Fruit fly (Drosophila melanogaster): Measurements from ENCODE around the gene CG43155.

CG43155 gene

dm6 chrX:11453638-11454037 lies 5.9 kb upstream of the CG43155 start:
- TF ChIP-seq sens (GFP tag) (peak; percentile 50), CG2712 (tag; optimal IDR thresholded peaks at IDR 0.05) (peak; percentile 3), CG4360 (GFP tag; IDR thresholded peaks at IDR 0.05) (peak; percentile 60), CG17385 (GFP tag; optimal IDR thresholded peaks at IDR 0.05) (peak; percentile 80), crol (GFP tag; IDR thresholded peaks at IDR 0.05) (peak; percentile 72), CG4282 (GFP tag; optimal IDR thresholded peaks at IDR 0.05) (no peak), Oli (tag; optimal IDR thresholded peaks at IDR 0.05) (no peak), Aef1 (GFP tag; IDR thresholded peaks at IDR 0.05) (0 out of 3 replicates have a peak, but pooled peaks have one; percentile 16)

DNA sequence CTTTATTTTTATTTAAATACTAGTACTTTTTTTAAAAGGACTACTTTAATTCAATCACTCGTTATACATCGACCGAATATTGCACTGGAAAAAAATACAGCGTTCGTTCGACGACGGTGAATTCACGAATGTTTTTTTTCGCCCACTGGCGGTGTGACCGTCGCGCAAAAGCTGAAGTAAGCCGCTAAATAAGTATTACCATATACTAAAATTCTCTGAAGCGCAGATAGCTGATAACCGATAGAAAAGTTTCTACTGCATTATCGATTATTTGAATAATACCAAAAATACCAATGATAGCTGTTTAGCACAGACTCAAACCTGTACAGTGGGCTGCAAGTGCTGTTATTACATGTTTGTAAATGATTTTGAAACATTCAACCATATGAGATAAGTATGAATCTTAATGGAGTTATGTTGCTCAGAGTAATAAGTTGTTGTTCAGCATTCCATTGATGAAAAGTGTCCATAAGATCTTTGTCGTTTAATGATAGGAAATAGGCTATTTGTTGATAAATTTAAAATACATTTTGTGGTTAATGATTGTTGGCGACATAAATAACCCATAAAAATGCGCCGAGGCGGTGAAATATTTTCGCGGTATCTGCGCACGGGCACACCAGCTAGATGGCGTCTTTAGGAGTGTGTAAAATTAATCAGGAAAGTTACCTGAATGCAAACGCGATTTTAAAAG lies 5.2 kb upstream of the CG43155 start, which contains the start of the genes Evi5 and HP5:
TSS of gene Evi5 (minus strand) at position 198 of the 694 bp plus-strand sequence.
TSS of gene HP5 (plus strand) at position 598 of the 694 bp plus-strand sequence.
- TF ChIP-seq Abd-B (GFP tag; optimal IDR thresholded peaks at IDR 0.05), result peak; percentile 91
- peak; percentile 56 for TF ChIP-seq CG1233 (GFP tag; optimal IDR thresholded peaks at IDR 0.05)
- no peak for TF ChIP-seq tup (GFP tag; optimal IDR thresholded peaks at IDR 0.05)
- TF ChIP-seq CG8281 (tag; optimal IDR thresholded peaks at IDR 0.05), result peak; percentile 9
- no peak for TF ChIP-seq zen2 (GFP tag; IDR thresholded peaks at IDR 0.05; ENCODE audit: partially characterized antibody)
- no peak for TF ChIP-seq CG31388 (GFP tag; optimal IDR thresholded peaks at IDR 0.05)
- TF ChIP-seq p53 (GFP tag; optimal IDR thresholded peaks at IDR 0.05), result no peak
- peak; percentile 28 for TF ChIP-seq dm (GFP tag; optimal IDR thresholded peaks at IDR 0.05)
- no peak for TF ChIP-seq CG6683 (GFP tag; optimal IDR thresholded peaks at IDR 0.05)
- TF ChIP-seq Hr3 (GFP tag; optimal IDR thresholded peaks at IDR 0.05), result peak; percentile 26
- TF ChIP-seq repo (GFP tag; optimal IDR thresholded peaks at IDR 0.05), result no peak
- TF ChIP-seq CG1832 (GFP tag; optimal IDR thresholded peaks at IDR 0.05), result no peak
- no peak for TF ChIP-seq Nf-YA (GFP tag; IDR thresholded peaks at IDR 0.05)
- TF ChIP-seq Chrac-16 (GFP tag; optimal IDR thresholded peaks at IDR 0.05), result peak; percentile 36
- peak; percentile 59 for TF ChIP-seq CG15601 (tag; optimal IDR thresholded peaks at IDR 0.05)
- TF ChIP-seq ab (GFP tag; optimal IDR thresholded peaks at IDR 0.05), result peak; percentile 24
- peak; percentile 83 for TF ChIP-seq CG9932 (GFP tag; IDR thresholded peaks at IDR 0.05)
- TF ChIP-seq gem (tag; optimal IDR thresholded peaks at IDR 0.05), result peak; percentile 60
- TF ChIP-seq Mrtf (GFP tag; IDR thresholded peaks at IDR 0.05), result peak; percentile 65; the same call in 1 of the 3 replicates
- TF ChIP-seq CG7372 (GFP tag; IDR thresholded peaks at IDR 0.05), result peak; percentile 43; the same call in 1 of the 2 replicates
- peak; percentile 61 for TF ChIP-seq Scr (GFP tag; IDR thresholded peaks at IDR 0.05; ENCODE audit: partially characterized antibody)
- TF ChIP-seq CG10979 (tag; optimal IDR thresholded peaks at IDR 0.05), result no peak
- TF ChIP-seq gt (GFP tag; IDR thresholded peaks at IDR 0.05), result no peak
- no peak for TF ChIP-seq mld (GFP tag; IDR thresholded peaks at IDR 0.05; ENCODE audit: partially characterized antibody)
- TF ChIP-seq Max (GFP tag; optimal IDR thresholded peaks at IDR 0.05), result peak; percentile 2
- TF ChIP-seq zfh2 (GFP tag; optimal IDR thresholded peaks at IDR 0.05), result peak; percentile 49
- TF ChIP-seq emc (GFP tag; optimal IDR thresholded peaks at IDR 0.05), result no peak
- peak; percentile 21 for TF ChIP-seq CG3995 (GFP tag; optimal IDR thresholded peaks at IDR 0.05)
- peak; percentile 79 for TF ChIP-seq nmo (GFP tag; optimal IDR thresholded peaks at IDR 0.05)
- no peak for TF ChIP-seq prd (optimal IDR thresholded peaks at IDR 0.05)
- peak; percentile 80 for TF ChIP-seq prd (GFP tag; IDR thresholded peaks at IDR 0.05)
- no peak for TF ChIP-seq Sox100B (GFP tag; optimal IDR thresholded peaks at IDR 0.05)
- peak; percentile 74 for TF ChIP-seq Ets97D (GFP tag; optimal IDR thresholded peaks at IDR 0.05)
- no peak for TF ChIP-seq Six4 (GFP tag; optimal IDR thresholded peaks at IDR 0.05)
- TF ChIP-seq Deaf1 (tag; optimal IDR thresholded peaks at IDR 0.05), result peak; percentile 63
- TF ChIP-seq lola (GFP tag; optimal IDR thresholded peaks at IDR 0.05), result peak in 1 of 3 experiments; percentile 27
- peak; percentile 12 for TF ChIP-seq NfI (GFP tag; optimal IDR thresholded peaks at IDR 0.05)
- peak; percentile 54; the same call in 1 of the 3 replicates for TF ChIP-seq CG6175 (GFP tag; IDR thresholded peaks at IDR 0.05)
- TF ChIP-seq CG10147 (GFP tag; optimal IDR thresholded peaks at IDR 0.05), result no peak
- no peak for TF ChIP-seq fd64A (GFP tag; optimal IDR thresholded peaks at IDR 0.05)
- peak; percentile 94 for TF ChIP-seq Med (GFP tag)
